Fruit fly (Drosophila melanogaster): Measurements from ENCODE around the gene CG14182.
A peak's percentile ranks its signal among the peaks of the same experiment; 100 is the strongest.

dm6 chr3L:19932917-19933316, 46.7 kb downstream of the CG14182 start:
- TF ChIP-seq psq (GFP tag; optimal IDR thresholded peaks at IDR 0.05) (no peak), N (GFP tag; optimal IDR thresholded peaks at IDR 0.05) (no peak), CrebA (GFP tag; optimal IDR thresholded peaks at IDR 0.05; ENCODE audit: borderline replicate concordance) (no peak), tai (GFP tag; optimal IDR thresholded peaks at IDR 0.05) (no peak), usp (GFP tag; optimal IDR thresholded peaks at IDR 0.05) (no peak), pan (optimal IDR thresholded peaks at IDR 0.05) (no peak), foxo (GFP tag; optimal IDR thresholded peaks at IDR 0.05) (peak in 1 of 2 experiments; percentile 28), CG9705 (GFP tag; optimal IDR thresholded peaks at IDR 0.05) (no peak), Hr83 (GFP tag; optimal IDR thresholded peaks at IDR 0.05; ENCODE audit: poor library complexity, severe bottlenecking) (peak; percentile 83), Vsx2 (GFP tag; optimal IDR thresholded peaks at IDR 0.05; ENCODE audit: partially characterized antibody) (no peak), Dfd (GFP tag; optimal IDR thresholded peaks at IDR 0.05) (no peak), brk (GFP tag; optimal IDR thresholded peaks at IDR 0.05) (no peak), Abd-B (GFP tag; optimal IDR thresholded peaks at IDR 0.05) (no peak), fru (GFP tag; optimal IDR thresholded peaks at IDR 0.05) (peak; percentile 5)

Measured in whole organism, wandering third instar larva.